Fruit fly (Drosophila melanogaster) whole organism: ENCODE results near the gene Ccz1.

ENCODE experiments used
- CG8478 ChIP-seq: fragments of >200 bp; optimal IDR thresholded peaks from 2 replicates; lab custom pipeline; 2018; ENCODE audit warnings: inconsistent platforms
- Dll ChIP-seq: fragments of >200 bp; optimal IDR thresholded peaks from 2 replicates; lab custom pipeline; 2017
- EcR ChIP-seq, 2 experiments: fragments of >200 bp; optimal IDR thresholded peaks; 2 replicates each; lab custom pipeline; 2017; ENCODE audit warnings: missing biosample characterization in 2 of 2, missing genetic modification characterization in 2 of 2, missing genetic modification reagents in 2 of 2
- pan ChIP-seq: fragments of >200 bp; optimal IDR thresholded peaks from 2 replicates; lab custom pipeline; 2017
- psq ChIP-seq: fragments of >200 bp; optimal IDR thresholded peaks from 2 replicates; lab custom pipeline; 2017
- usp ChIP-seq: fragments of >200 bp; optimal IDR thresholded peaks from 2 replicates; lab custom pipeline; 2017; ENCODE audit warnings: missing biosample characterization, missing genetic modification characterization, mixed read lengths

- no peak for TF ChIP-seq CG8478 (lab: Kevin White, UChicago)
- TF ChIP-seq psq (lab: Kevin White, UChicago) = no peak
- no peak for TF ChIP-seq usp
- no peak for TF ChIP-seq EcR (GFP tag; optimal IDR thresholded peaks at IDR 0.05; lab: Kevin White, UChicago)
- no peak for TF ChIP-seq pan
- no peak for TF ChIP-seq Dll
Observed at dm6 chr3L:3947301-3947941, 48.5 kb upstream of the Ccz1 start, which contains the start of gene CG10853.
